Fruit fly (Drosophila melanogaster) whole organism, embryonic: ENCODE measurements around the gene AP-1mu.
A peak's percentile ranks its signal among the peaks of the same experiment; 100 is the strongest.

Source experiments
- ATbp ChIP-seq: fragments of 200-800 bp; sonication (Bioruptor generic); optimal IDR thresholded peaks from 2 replicates; lab custom pipeline; 2017; ENCODE audit warnings: missing biosample characterization, mild to moderate bottlenecking, missing genetic modification characterization, missing genetic modification reagents
- Atf-2 ChIP-seq: fragments of 200-800 bp; sonication (Bioruptor generic); optimal IDR thresholded peaks from 2 replicates; lab custom pipeline; 2016; ENCODE audit warnings: missing biosample characterization, missing genetic modification characterization
- B-H2 ChIP-seq: fragments of 200-800 bp; sonication (Bioruptor generic); optimal IDR thresholded peaks from 2 replicates; lab custom pipeline; 2018; ENCODE audit warnings: missing biosample characterization, mild to moderate bottlenecking, missing genetic modification characterization
- Bdp1 ChIP-seq: fragments of 200-800 bp; sonication (Bioruptor generic); optimal IDR thresholded peaks from 3 replicates; lab custom pipeline; 2016; ENCODE audit warnings: missing biosample characterization, missing genetic modification characterization
- Blimp-1 ChIP-seq: fragments of 200-800 bp; sonication (Bioruptor generic); optimal IDR thresholded peaks from 3 replicates; lab custom pipeline; 2018; ENCODE audit warnings: missing biosample characterization, missing genetic modification characterization, mild to moderate bottlenecking, moderate library complexity, missing genetic modification reagents
- CG10462 ChIP-seq: fragments of 200-800 bp; sonication (Bioruptor generic); optimal IDR thresholded peaks from 2 replicates; lab custom pipeline; 2016; ENCODE audit warnings: missing biosample characterization, missing genetic modification characterization
- CG13287 ChIP-seq: fragments of 200-800 bp; sonication (Bioruptor generic); IDR thresholded peaks from 2 replicates; pipeline ENCODE4 v1.3.6; 2022; ENCODE audit warnings: missing biosample characterization, missing genetic modification characterization; ENCODE audit not compliant: partially characterized antibody
- CG15269 ChIP-seq: fragments of 200-800 bp; sonication (Bioruptor generic); optimal IDR thresholded peaks from 2 replicates; lab custom pipeline; 2018; ENCODE audit warnings: missing biosample characterization, mild to moderate bottlenecking, missing genetic modification characterization, moderate library complexity
- CG17359 ChIP-seq: fragments of 200-800 bp; sonication (Bioruptor generic); optimal IDR thresholded peaks from 3 replicates; lab custom pipeline; 2018; ENCODE audit warnings: missing biosample characterization, mild to moderate bottlenecking, missing genetic modification characterization, moderate library complexity
- CG1792 ChIP-seq: fragments of 200-800 bp; sonication (Bioruptor generic); optimal IDR thresholded peaks from 2 replicates; lab custom pipeline; 2016; ENCODE audit warnings: missing biosample characterization, missing genetic modification characterization
- CG2120 ChIP-seq: fragments of 200-800 bp; sonication (Bioruptor generic); optimal IDR thresholded peaks from 3 replicates; lab custom pipeline; 2016; ENCODE audit warnings: missing biosample characterization, missing genetic modification characterization
- CG2199 ChIP-seq: fragments of 200-800 bp; sonication (Bioruptor generic); IDR thresholded peaks from 3 replicates; pipeline ENCODE4 v1.3.6; 2022; ENCODE audit warnings: missing biosample characterization, missing genetic modification characterization
- CG2678 ChIP-seq: fragments of 200-800 bp; sonication (Bioruptor generic); optimal IDR thresholded peaks from 3 replicates; lab custom pipeline; 2019; ENCODE audit warnings: missing biosample characterization, mild to moderate bottlenecking, missing genetic modification characterization, moderate library complexity
- CG4328 ChIP-seq: fragments of 200-800 bp; sonication (Bioruptor generic); optimal IDR thresholded peaks from 3 replicates; lab custom pipeline; 2017; ENCODE audit warnings: missing biosample characterization, missing genetic modification reagents, missing genetic modification characterization
- CG4404 ChIP-seq: fragments of 200-800 bp; sonication (Bioruptor generic); IDR thresholded peaks from 2 replicates; pipeline ENCODE4 v1.3.6; 2022; ENCODE audit warnings: missing biosample characterization, missing genetic modification characterization
- CG5180 ChIP-seq: fragments of 200-800 bp; sonication (Bioruptor generic); optimal IDR thresholded peaks from 3 replicates; lab custom pipeline; 2017; ENCODE audit warnings: missing biosample characterization, missing genetic modification characterization, mild to moderate bottlenecking, moderate library complexity, missing genetic modification reagents
- CG5953 ChIP-seq: fragments of 200-800 bp; sonication (Bioruptor generic); IDR thresholded peaks from 2 replicates; pipeline ENCODE4 v1.3.6; 2022; ENCODE audit warnings: missing biosample characterization, missing genetic modification characterization
- CG6175 ChIP-seq: fragments of 200-800 bp; sonication (Bioruptor generic); IDR thresholded peaks from 3 replicates; pipeline ENCODE4 v1.3.6; 2022; ENCODE audit warnings: missing biosample characterization, missing genetic modification characterization
- CG6654 ChIP-seq: fragments of 200-800 bp; sonication (Bioruptor generic); optimal IDR thresholded peaks from 2 replicates; lab custom pipeline; 2017; ENCODE audit warnings: missing biosample characterization, mild to moderate bottlenecking, missing genetic modification characterization
- CG6689 ChIP-seq: fragments of 200-800 bp; sonication (Bioruptor generic); IDR thresholded peaks from 2 replicates; pipeline ENCODE4 v1.3.6; 2022; ENCODE audit warnings: missing biosample characterization, missing genetic modification characterization
- CG7357 ChIP-seq: fragments of 200-800 bp; sonication (Bioruptor generic); IDR thresholded peaks from 3 replicates; pipeline ENCODE4 v1.3.6; 2022; ENCODE audit warnings: missing biosample characterization, missing genetic modification characterization
- CG9609 ChIP-seq: fragments of 200-800 bp; sonication (Bioruptor generic); optimal IDR thresholded peaks from 3 replicates; lab custom pipeline; 2016; ENCODE audit warnings: missing biosample characterization, missing genetic modification characterization
- Dip3 ChIP-seq: fragments of 200-800 bp; sonication (Bioruptor generic); optimal IDR thresholded peaks from 3 replicates; lab custom pipeline; 2016; ENCODE audit warnings: missing biosample characterization, missing genetic modification characterization
- Eip74EF ChIP-seq, 2 experiments: fragments of 200-800 bp in 1 of 2; fragments of >200 bp in 1 of 2; sonication (Bioruptor generic) in 1 of 2; optimal IDR thresholded peaks; 2 replicates each; lab custom pipeline; 2017 to 2019; ENCODE audit warnings: missing biosample characterization in 2 of 2, missing genetic modification characterization in 2 of 2, mild to moderate bottlenecking in 1 of 2, moderate library complexity in 1 of 2
- Fer3 ChIP-seq: fragments of 200-800 bp; sonication (Bioruptor generic); optimal IDR thresholded peaks from 2 replicates; lab custom pipeline; 2018; ENCODE audit warnings: missing biosample characterization, mild to moderate bottlenecking, missing genetic modification characterization, moderate library complexity
- Hey ChIP-seq: fragments of 200-800 bp; sonication (Bioruptor generic); optimal IDR thresholded peaks from 3 replicates; lab custom pipeline; 2018; ENCODE audit warnings: missing biosample characterization, mild to moderate bottlenecking, missing genetic modification characterization
- Hr78 ChIP-seq, 2 experiments: fragments of 200-800 bp in 1 of 2; fragments of >200 bp in 1 of 2; sonication (Bioruptor generic) in 1 of 2; optimal IDR thresholded peaks; 2 replicates each; lab custom pipeline; 2017 to 2019; ENCODE audit warnings: missing biosample characterization in 2 of 2, missing genetic modification characterization in 2 of 2, mild to moderate bottlenecking in 1 of 2, moderate library complexity in 1 of 2
- Med ChIP-seq: fragments of 200-800 bp; sonication (Bioruptor generic); peaks from one replicate; lab custom pipeline; 2016; ENCODE audit warnings: missing biosample characterization, missing genetic modification characterization, mild to moderate bottlenecking, inconsistent platforms, moderate library complexity
- Nf-YC ChIP-seq: fragments of 200-800 bp; optimal IDR thresholded peaks from 3 replicates; lab custom pipeline; 2019; ENCODE audit warnings: missing biosample characterization, mild to moderate bottlenecking, missing genetic modification characterization, moderate library complexity
- Pdp1 ChIP-seq, 2 experiments: fragments of 200-800 bp; sonication (Bioruptor generic); optimal IDR thresholded peaks; 3 replicates each; lab custom pipeline; 2016; ENCODE audit warnings: missing biosample characterization in 2 of 2, missing genetic modification characterization in 2 of 2, mild to moderate bottlenecking in 1 of 2, moderate library complexity in 1 of 2
- Ptx1 ChIP-seq: fragments of 200-800 bp; sonication (Bioruptor generic); IDR thresholded peaks from 2 replicates; pipeline ENCODE4 v1.3.6; 2022; ENCODE audit warnings: missing biosample characterization, missing genetic modification characterization
- Side ChIP-seq: fragments of 200-800 bp; sonication (Bioruptor generic); optimal IDR thresholded peaks from 2 replicates; lab custom pipeline; 2016; ENCODE audit warnings: missing biosample characterization, missing genetic modification characterization
- Trl ChIP-seq, 3 experiments: fragments of >200 bp in 2 of 3; fragments of 200-800 bp in 1 of 3; sonication (Bioruptor generic) in 1 of 3; optimal IDR thresholded peaks; 2 replicates in 1 of 3; 3 replicates in 2 of 3; lab custom pipeline; 2016 to 2017; ENCODE audit warnings: missing biosample characterization in 1 of 3, missing genetic modification characterization in 1 of 3
- ash1 ChIP-seq: fragments of 200-800 bp; sonication (Bioruptor generic); optimal IDR thresholded peaks from 2 replicates; lab custom pipeline; 2018; ENCODE audit warnings: missing biosample characterization, mild to moderate bottlenecking, missing genetic modification characterization
- cad ChIP-seq: fragments of >200 bp; optimal IDR thresholded peaks from 2 replicates; lab custom pipeline; 2017; ENCODE audit warnings: missing biosample characterization, missing genetic modification characterization
- cas ChIP-seq: fragments of 200-800 bp; sonication (Bioruptor generic); IDR thresholded peaks from 2 replicates; pipeline ENCODE4 v1.3.6; 2022; ENCODE audit warnings: missing biosample characterization, missing genetic modification characterization
- cg ChIP-seq: fragments of 200-800 bp; sonication (Bioruptor generic); optimal IDR thresholded peaks from 3 replicates; lab custom pipeline; 2019; ENCODE audit warnings: missing biosample characterization, mild to moderate bottlenecking, missing genetic modification characterization, moderate library complexity
- croc ChIP-seq: fragments of 200-800 bp; sonication (Bioruptor generic); conservative IDR thresholded peaks from 3 replicates; pipeline ENCODE4 v1.3.6; 2022; ENCODE audit warnings: missing biosample characterization, missing genetic modification characterization
- crol ChIP-seq: fragments of 200-800 bp; sonication (Bioruptor generic); IDR thresholded peaks from 2 replicates; pipeline ENCODE4 v1.3.6; 2022; ENCODE audit warnings: missing biosample characterization, missing genetic modification characterization
- ftz-f1 ChIP-seq: fragments of 200-800 bp; sonication (Bioruptor generic); optimal IDR thresholded peaks from 2 replicates; lab custom pipeline; 2016; ENCODE audit warnings: missing biosample characterization, missing genetic modification characterization
- gem ChIP-seq: fragments of 200-800 bp; sonication (Bioruptor generic); optimal IDR thresholded peaks from 2 replicates; lab custom pipeline; 2019; ENCODE audit warnings: missing biosample characterization, mild to moderate bottlenecking, missing genetic modification characterization, moderate library complexity
- kay ChIP-seq: fragments of 200-800 bp; sonication (Bioruptor generic); optimal IDR thresholded peaks from 2 replicates; lab custom pipeline; 2016; ENCODE audit warnings: missing biosample characterization, missing genetic modification characterization
- lab ChIP-seq: fragments of 200-800 bp; sonication (Bioruptor generic); optimal IDR thresholded peaks from 3 replicates; lab custom pipeline; 2017; ENCODE audit warnings: missing biosample characterization, missing genetic modification characterization, mild to moderate bottlenecking, moderate library complexity, missing genetic modification reagents
- lilli ChIP-seq: fragments of 200-800 bp; sonication (Bioruptor generic); optimal IDR thresholded peaks from 3 replicates; lab custom pipeline; 2016; ENCODE audit warnings: missing biosample characterization, missing genetic modification characterization
- pros ChIP-seq: fragments of 200-800 bp; sonication (Bioruptor generic); optimal IDR thresholded peaks from 3 replicates; lab custom pipeline; 2019; ENCODE audit warnings: missing biosample characterization, mild to moderate bottlenecking, missing genetic modification characterization, moderate library complexity
- slbo ChIP-seq: fragments of 200-800 bp; sonication (Bioruptor generic); IDR thresholded peaks from 2 replicates; pipeline ENCODE4 v1.3.6; 2022; ENCODE audit warnings: missing biosample characterization, missing genetic modification characterization
- tll ChIP-seq, 2 experiments: fragments of 200-800 bp in 1 of 2; fragments of >200 bp in 1 of 2; sonication (Bioruptor generic) in 1 of 2; optimal IDR thresholded peaks; 2 replicates each; lab custom pipeline; 2017 to 2019; ENCODE audit warnings: missing biosample characterization in 2 of 2, missing genetic modification characterization in 2 of 2, mild to moderate bottlenecking in 1 of 2, moderate library complexity in 1 of 2
- tx ChIP-seq: fragments of 200-800 bp; sonication (Bioruptor generic); optimal IDR thresholded peaks from 2 replicates; lab custom pipeline; 2016; ENCODE audit warnings: missing biosample characterization, missing genetic modification characterization
- z ChIP-seq: fragments of 200-800 bp; sonication (Bioruptor generic); IDR thresholded peaks from 3 replicates; pipeline ENCODE4 v1.3.6; 2022; ENCODE audit warnings: missing biosample characterization, missing genetic modification characterization

AP-1mu gene

dm6 chr3R:9550265-9551012 is 8.9 kb downstream of the AP-1mu start (continued):
- TF ChIP-seq CG7357 (GFP tag; lab: Robert Waterston, UW) (no peak), Side (GFP tag; lab: Kevin White, UChicago) (no peak), Blimp-1 (GFP tag; lab: Kevin White, UChicago) (peak; percentile 8), CG5180 (GFP tag; lab: Kevin White, UChicago) (peak; percentile 40), gem (tag; lab: Kevin White, UChicago) (no peak), CG2199 (no peak), CG6689 (GFP tag; lab: Robert Waterston, UW) (no peak), B-H2 (peak; percentile 45), Pdp1 (GFP tag; optimal IDR thresholded peaks at IDR 0.05; lab: Kevin White, UChicago) (peak in 1 of 2 experiments; percentile 63), Eip74EF (GFP tag; optimal IDR thresholded peaks at IDR 0.05; lab: Kevin White, UChicago) (peak; percentile 34 to 39), Fer3 (tag; lab: Kevin White, UChicago) (no peak), Bdp1 (no peak), Dip3 (GFP tag; lab: Kevin White, UChicago) (no peak), ATbp (GFP tag; lab: Kevin White, UChicago) (peak; percentile 27), pros (GFP tag; lab: Kevin White, UChicago) (no peak), Atf-2 (GFP tag; lab: Kevin White, UChicago) (no peak), Hey (tag; lab: Kevin White, UChicago) (no peak), tx (GFP tag; lab: Kevin White, UChicago) (no peak), CG9609 (no peak), CG5953 (GFP tag; lab: Robert Waterston, UW) (no peak), crol (GFP tag; lab: Robert Waterston, UW) (no peak), Ptx1 (GFP tag; lab: Robert Waterston, UW) (no peak), tll (GFP tag; optimal IDR thresholded peaks at IDR 0.05; lab: Kevin White, UChicago) (no peak), Med (GFP tag; lab: Kevin White, UChicago) (peak; percentile 66), CG2120 (no peak), CG13287 (no peak), kay (GFP tag; lab: Kevin White, UChicago) (no peak), cg (GFP tag; lab: Kevin White, UChicago) (peak; percentile 95), ftz-f1 (GFP tag; lab: Kevin White, UChicago) (no peak), cad (GFP tag; lab: Kevin White, UChicago) (peak; percentile 24), CG1792 (no peak), CG4328 (no peak), CG4404 (GFP tag; lab: Robert Waterston, UW) (no peak), CG2678 (peak; percentile 13), CG10462 (GFP tag; lab: Kevin White, UChicago) (no peak), CG15269 (peak; percentile 27), cas (GFP tag; lab: Robert Waterston, UW) (no peak), CG6175 (GFP tag; lab: Robert Waterston, UW) (no peak), CG6654 (GFP tag; lab: Kevin White, UChicago) (no peak), croc (no peak), CG17359 (peak; percentile 17), Hr78 (GFP tag; optimal IDR thresholded peaks at IDR 0.05; lab: Kevin White, UChicago) (peak in 1 of 2 experiments; percentile 80), z (GFP tag; lab: Robert Waterston, UW) (no peak), Nf-YC (tag; lab: Kevin White, UChicago) (no peak), ash1 (peak; percentile 37), lab (GFP tag; lab: Kevin White, UChicago) (peak; percentile 36), lilli (GFP tag; lab: Kevin White, UChicago) (no peak), Trl (optimal IDR thresholded peaks at IDR 0.05; lab: Kevin White, UChicago) (peak; percentile 99 to 100), Trl (GFP tag; optimal IDR thresholded peaks at IDR 0.05; lab: Kevin White, UChicago) (peak; percentile 66), slbo (GFP tag; lab: Robert Waterston, UW) (no peak)
